Worm (Caenorhabditis elegans) whole organism, L3 larva: ENCODE measurements around the gene srx-33.
A peak's percentile ranks its signal among the peaks of the same experiment; 100 is the strongest.

ENCODE experiments used
- ZK546.5 ChIP-seq: sonication (generic microtip); optimal IDR thresholded peaks from 2 replicates; lab custom pipeline; 2017; ENCODE audit warnings: missing biosample characterization, missing genetic modification characterization
- aly-2 ChIP-seq: fragments of 150-350 bp; optimal IDR thresholded peaks from 2 replicates; lab custom pipeline; 2014; ENCODE audit warnings: missing biosample characterization, missing genetic modification characterization
- ama-1 ChIP-seq: fragments of 150-350 bp; optimal IDR thresholded peaks from 2 replicates; lab custom pipeline; 2018
- ceh-9 ChIP-seq: sonication (generic microtip); optimal IDR thresholded peaks from 2 replicates; lab custom pipeline; 2018; ENCODE audit warnings: missing biosample characterization, missing genetic modification characterization
- elt-1 ChIP-seq: fragments of 150-350 bp; optimal IDR thresholded peaks from 2 replicates; lab custom pipeline; 2014; ENCODE audit warnings: missing biosample characterization, missing genetic modification characterization
- elt-2 ChIP-seq: sonication (generic microtip); optimal IDR thresholded peaks from 2 replicates; lab custom pipeline; 2016; ENCODE audit warnings: missing genetic modification reagents, mild to moderate bottlenecking, missing genetic modification characterization, missing compliant biosample characterization
- elt-3 ChIP-seq, 3 experiments: fragments of 150-350 bp in 1 of 3; sonication (generic microtip) in 2 of 3; optimal IDR thresholded peaks; 2 replicates in 2 of 3; 4 replicates in 1 of 3; lab custom pipeline; 2014 to 2017; ENCODE audit warnings: missing biosample characterization in 3 of 3, missing genetic modification characterization in 3 of 3
- eor-1 ChIP-seq, 2 experiments: fragments of 150-350 bp; optimal IDR thresholded peaks; 2 replicates each; lab custom pipeline; 2014 to 2018; ENCODE audit warnings: missing biosample characterization in 2 of 2, missing genetic modification characterization in 2 of 2
- fkh-10 ChIP-seq: sonication (generic microtip); optimal IDR thresholded peaks from 2 replicates; lab custom pipeline; 2017; ENCODE audit warnings: missing biosample characterization, missing genetic modification reagents, missing genetic modification characterization
- fkh-2 ChIP-seq: fragments of 150-350 bp; optimal IDR thresholded peaks from 2 replicates; lab custom pipeline; 2014; ENCODE audit warnings: missing biosample characterization, missing genetic modification reagents, missing genetic modification characterization
- fos-1 ChIP-seq: fragments of 150-350 bp; optimal IDR thresholded peaks from 2 replicates; lab custom pipeline; 2014; ENCODE audit warnings: missing biosample characterization, missing genetic modification characterization
- hmg-11 ChIP-seq: sonication (generic microtip); optimal IDR thresholded peaks from 2 replicates; lab custom pipeline; 2016; ENCODE audit warnings: missing genetic modification characterization, missing compliant biosample characterization
- jun-1 ChIP-seq: fragments of 150-350 bp; optimal IDR thresholded peaks from 2 replicates; lab custom pipeline; 2014; ENCODE audit warnings: missing biosample characterization, missing genetic modification reagents, missing genetic modification characterization
- lin-15B ChIP-seq: fragments of 150-350 bp; optimal IDR thresholded peaks from 2 replicates; lab custom pipeline; 2014; ENCODE audit warnings: missing biosample characterization, missing genetic modification characterization
- lin-39 ChIP-seq: fragments of 150-350 bp; optimal IDR thresholded peaks from 2 replicates; lab custom pipeline; 2018; ENCODE audit warnings: missing biosample characterization, missing genetic modification reagents, missing genetic modification characterization
- lsy-12 ChIP-seq: sonication (generic microtip); optimal IDR thresholded peaks from 2 replicates; lab custom pipeline; 2016; ENCODE audit warnings: mild to moderate bottlenecking, missing genetic modification characterization, missing compliant biosample characterization
- mml-1 ChIP-seq: fragments of 150-350 bp; sonication (generic microtip); optimal IDR thresholded peaks from 3 replicates; lab custom pipeline; 2014; ENCODE audit warnings: missing biosample characterization, missing genetic modification characterization
- nfya-1 ChIP-seq: sonication (generic microtip); optimal IDR thresholded peaks from 2 replicates; lab custom pipeline; 2017; ENCODE audit warnings: missing genetic modification characterization, mild to moderate bottlenecking, missing compliant biosample characterization, antibody characterized with exemption, moderate library complexity; ENCODE audit not compliant: insufficient read depth
- nhr-237 ChIP-seq: fragments of 150-350 bp; optimal IDR thresholded peaks from 2 replicates; lab custom pipeline; 2014; ENCODE audit warnings: missing biosample characterization, missing genetic modification characterization
- nhr-25 ChIP-seq: sonication (generic microtip); optimal IDR thresholded peaks from 2 replicates; lab custom pipeline; 2017; ENCODE audit warnings: missing biosample characterization, missing genetic modification characterization
- nhr-28 ChIP-seq: fragments of 150-350 bp; optimal IDR thresholded peaks from 2 replicates; lab custom pipeline; 2014; ENCODE audit warnings: missing biosample characterization, missing genetic modification characterization
- nhr-43 ChIP-seq: sonication (generic microtip); optimal IDR thresholded peaks from 2 replicates; lab custom pipeline; 2016; ENCODE audit warnings: mild to moderate bottlenecking, missing genetic modification characterization, missing compliant biosample characterization; ENCODE audit not compliant: poor library complexity, severe bottlenecking
- nhr-67 ChIP-seq: fragments of 150-350 bp; optimal IDR thresholded peaks from 2 replicates; lab custom pipeline; 2014; ENCODE audit warnings: missing biosample characterization, missing genetic modification characterization
- nhr-76 ChIP-seq: fragments of 150-350 bp; sonication (generic microtip); optimal IDR thresholded peaks from 5 replicates; lab custom pipeline; 2014; ENCODE audit warnings: missing biosample characterization, missing genetic modification characterization
- nhr-77 ChIP-seq: fragments of 150-350 bp; optimal IDR thresholded peaks from 2 replicates; lab custom pipeline; 2014; ENCODE audit warnings: missing biosample characterization, missing genetic modification characterization
- pqm-1 ChIP-seq: fragments of 150-350 bp; optimal IDR thresholded peaks from 2 replicates; lab custom pipeline; 2017; ENCODE audit warnings: missing biosample characterization, missing genetic modification characterization, inconsistent platforms
- snpc-4 ChIP-seq: fragments of 150-350 bp; optimal IDR thresholded peaks from 2 replicates; lab custom pipeline; 2014; ENCODE audit warnings: missing biosample characterization, missing genetic modification characterization
- tbx-2 ChIP-seq: sonication (generic microtip); optimal IDR thresholded peaks from 2 replicates; lab custom pipeline; 2016; ENCODE audit warnings: mild to moderate bottlenecking, missing genetic modification characterization, missing compliant biosample characterization
- zag-1 ChIP-seq: fragments of 150-350 bp; optimal IDR thresholded peaks from 2 replicates; lab custom pipeline; 2014; ENCODE audit warnings: missing biosample characterization, missing genetic modification characterization
- ztf-11 ChIP-seq: fragments of 150-350 bp; optimal IDR thresholded peaks from 2 replicates; lab custom pipeline; 2014; ENCODE audit warnings: missing biosample characterization, missing genetic modification characterization
- ztf-4 ChIP-seq: fragments of 150-350 bp; optimal IDR thresholded peaks from 2 replicates; lab custom pipeline; 2014; ENCODE audit warnings: missing biosample characterization, missing genetic modification characterization

The srx-33 gene

ce11 chrV:7147370-7147769 lies 28.7 kb upstream of the srx-33 start, which contains the start of gene ugt-38:
Gene ugt-38 (minus strand): TSS chrV:7147470.
- TF ChIP-seq ztf-11 (tag; lab: Kevin White, UChicago): no peak

- TF ChIP-seq tbx-2 (no peak), nhr-76 (tag; lab: Kevin White, UChicago) (no peak), elt-2 (peak; percentile 33), nhr-67 (tag; lab: Kevin White, UChicago) (no peak), lin-15B (tag; lab: Kevin White, UChicago) (no peak)
Measured at ce11 chrV:7145250-7145850, 26.7 kb upstream of the srx-33 start, which contains the start of gene ugt-37. Gene ugt-37 (minus strand): TSS chrV:7145318.

- TF ChIP-seq nhr-77 (no peak), mml-1 (tag; lab: Kevin White, UChicago) (no peak), snpc-4 (tag; lab: Kevin White, UChicago) (peak; percentile 68), ZK546.5 (no peak), nhr-25 (tag; lab: Kevin White, UChicago) (no peak), fos-1 (tag; lab: Kevin White, UChicago) (no peak), nhr-237 (tag; lab: Kevin White, UChicago) (no peak), pqm-1 (tag; lab: Kevin White, UChicago) (peak; percentile 46), fkh-10 (GFP tag; lab: Kevin White, UChicago) (no peak), elt-2 (peak; percentile 33), zag-1 (tag; lab: Kevin White, UChicago) (no peak), nhr-67 (tag; lab: Kevin White, UChicago) (no peak), elt-3 (tag; optimal IDR thresholded peaks at IDR 0.05; lab: Kevin White, UChicago) (no peak)
Measured at ce11 chrV:7142661-7143060, 24.0 kb upstream of the srx-33 start.

ce11 chrV:7141864-7142263 lies 23.2 kb upstream of the srx-33 start, which contains the start of gene ugt-40:
Gene ugt-40 (minus strand): TSS chrV:7141964.
- TF ChIP-seq ama-1 (lab: Kevin White, UChicago): no peak
- TF ChIP-seq ceh-9 (tag; lab: Kevin White, UChicago): no peak
- no peak for TF ChIP-seq fos-1 (tag; lab: Kevin White, UChicago)
- TF ChIP-seq pqm-1 (tag; lab: Kevin White, UChicago): no peak
- TF ChIP-seq nfya-1 (tag; lab: Kevin White, UChicago): no peak
- no peak for TF ChIP-seq elt-1
- TF ChIP-seq ztf-11 (tag; lab: Kevin White, UChicago): no peak
- no peak for TF ChIP-seq hmg-11
- no peak for TF ChIP-seq aly-2 (tag; lab: Kevin White, UChicago)

ce11 chrV:7140368-7140767 lies 21.7 kb upstream of the srx-33 start:
- TF ChIP-seq pqm-1 (tag; lab: Kevin White, UChicago): peak; percentile 7
- no peak for TF ChIP-seq lin-15B (tag; lab: Kevin White, UChicago)

ce11 chrV:7138320-7138719 lies 19.6 kb upstream of the srx-33 start, which contains the start of gene str-112:
Gene str-112 (minus strand): TSS chrV:7138420.
- TF ChIP-seq eor-1 (tag; optimal IDR thresholded peaks at IDR 0.05; lab: Kevin White, UChicago): no peak
- TF ChIP-seq lsy-12 (tag; lab: Kevin White, UChicago): no peak
- no peak for TF ChIP-seq elt-3 (tag; optimal IDR thresholded peaks at IDR 0.05; lab: Kevin White, UChicago)
- TF ChIP-seq snpc-4 (tag; lab: Kevin White, UChicago): no peak
- no peak for TF ChIP-seq zag-1 (tag; lab: Kevin White, UChicago)
- no peak for TF ChIP-seq ztf-4 (tag; lab: Kevin White, UChicago)
- TF ChIP-seq fos-1 (tag; lab: Kevin White, UChicago): no peak
- TF ChIP-seq ztf-11 (tag; lab: Kevin White, UChicago): no peak
- no peak for TF ChIP-seq nhr-43
- TF ChIP-seq elt-2: no peak
- TF ChIP-seq fkh-2: no peak
- TF ChIP-seq lin-15B (tag; lab: Kevin White, UChicago): no peak
- TF ChIP-seq pqm-1 (tag; lab: Kevin White, UChicago): no peak
- TF ChIP-seq jun-1 (tag; lab: Kevin White, UChicago): no peak
- TF ChIP-seq nhr-28 (tag; lab: Kevin White, UChicago): no peak
- no peak for TF ChIP-seq fkh-10 (GFP tag; lab: Kevin White, UChicago)
- no peak for TF ChIP-seq lin-39 (tag; lab: Kevin White, UChicago)
- TF ChIP-seq ama-1 (lab: Kevin White, UChicago): no peak
- TF ChIP-seq tbx-2: no peak
- TF ChIP-seq, all 47 proteins: peak for 0
